Worm (Caenorhabditis elegans): ENCODE results near the gene efr-3.
A peak's percentile ranks its signal among the peaks of the same experiment; 100 is the strongest.

The efr-3 gene

DNA sequence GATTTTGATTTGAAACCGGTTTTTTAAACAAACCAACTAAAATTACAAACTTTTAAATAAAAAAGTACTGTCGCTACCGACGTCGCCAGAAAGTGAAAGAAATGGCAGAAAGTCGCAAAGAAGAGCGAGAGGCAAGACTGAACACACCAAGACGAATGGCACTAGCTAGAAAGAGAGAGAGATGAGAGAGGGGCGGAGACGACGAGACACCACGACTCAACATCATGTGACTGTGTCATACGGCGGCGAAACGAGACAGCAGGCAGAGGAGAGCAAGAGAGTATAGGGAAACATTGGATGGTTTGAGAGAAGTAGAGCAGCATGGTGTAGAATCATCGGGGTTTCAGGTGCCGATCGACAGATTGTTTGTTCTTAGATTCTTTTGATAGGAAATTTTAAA is 27.4 kb upstream of the efr-3 start (continued):
- TF ChIP-seq rpc-1 (optimal IDR thresholded peaks at IDR 0.05) (no peak), rpc-1 (tag; optimal IDR thresholded peaks at IDR 0.05) (no peak), mxl-1 (tag; optimal IDR thresholded peaks at IDR 0.05) (no peak), F22D6.2 (tag; optimal IDR thresholded peaks at IDR 0.05) (peak; percentile 52), sdz-38 (tag; optimal IDR thresholded peaks at IDR 0.05) (no peak), F23B12.7 (tag; optimal IDR thresholded peaks at IDR 0.05; ENCODE audit: insufficient read depth) (peak; percentile 42), athp-1 (tag; optimal IDR thresholded peaks at IDR 0.05) (no peak), Y53G8AR.9 (GFP tag; conservative IDR thresholded peaks at IDR 0.05) (peak; percentile 78), ztf-28 (GFP tag; IDR thresholded peaks at IDR 0.05) (no peak), rec-8 (tag; optimal IDR thresholded peaks at IDR 0.05) (no peak), aptf-3 (GFP tag; IDR thresholded peaks at IDR 0.05) (no peak), xnd-1 (tag; optimal IDR thresholded peaks at IDR 0.05) (no peak), F57A8.1 (GFP tag; optimal IDR thresholded peaks at IDR 0.05) (no peak), nfyb-1 (GFP tag; IDR thresholded peaks at IDR 0.05) (peak; percentile 57; the same call in 1 of the 2 replicates), die-1 (tag; optimal IDR thresholded peaks at IDR 0.05) (peak; percentile 35), F39B2.1 (GFP tag; IDR thresholded peaks at IDR 0.05) (no peak), dox-1 (GFP tag; IDR thresholded peaks at IDR 0.05) (peak; percentile 54; the same call in 1 of the 2 replicates), ceh-58 (GFP tag; IDR thresholded peaks at IDR 0.05) (no peak), B0261.1 (tag; optimal IDR thresholded peaks at IDR 0.05) (no peak), ama-1 (optimal IDR thresholded peaks at IDR 0.05) (peak; percentile 96), ama-1 (GFP tag; optimal IDR thresholded peaks at IDR 0.05) (no peak), gei-17 (GFP tag; optimal IDR thresholded peaks at IDR 0.05) (peak; percentile 56), B0336.3 (GFP tag; IDR thresholded peaks at IDR 0.05) (no peak), nhr-90 (tag; optimal IDR thresholded peaks at IDR 0.05) (no peak), nhr-27 (tag; optimal IDR thresholded peaks at IDR 0.05) (no peak), egl-18 (GFP tag; IDR thresholded peaks at IDR 0.05) (peak; percentile 42; the same call in 1 of the 2 replicates), hsf-1 (GFP tag; IDR thresholded peaks at IDR 0.05) (0 out of 2 replicates have a peak, but pooled peaks have one; percentile 53), snpc-4 (GFP tag; optimal IDR thresholded peaks at IDR 0.05) (no peak), snpc-4 (tag; optimal IDR thresholded peaks at IDR 0.05) (peak in 3 of 4 experiments; percentile 4 to 56 (median 53)), hrde-1 (tag; optimal IDR thresholded peaks at IDR 0.05; ENCODE audit: borderline replicate concordance) (no peak), ekl-4 (GFP tag; IDR thresholded peaks at IDR 0.05) (peak; percentile 90), T07F8.4 (tag; optimal IDR thresholded peaks at IDR 0.05) (no peak), cebp-1 (GFP tag; IDR thresholded peaks at IDR 0.05) (peak; percentile 65), cebp-1 (tag; optimal IDR thresholded peaks at IDR 0.05) (peak; percentile 87), ZK185.1 (tag; optimal IDR thresholded peaks at IDR 0.05; ENCODE audit: poor library complexity, severe bottlenecking) (peak; percentile 83), nhr-80 (tag; optimal IDR thresholded peaks at IDR 0.05) (peak; percentile 80), F33H1.4 (GFP tag; IDR thresholded peaks at IDR 0.05) (no peak), attf-5 (GFP tag; optimal IDR thresholded peaks at IDR 0.05) (peak; percentile 82), K12H6.12 (tag; optimal IDR thresholded peaks at IDR 0.05) (peak; percentile 75), snpc-3.4 (tag; optimal IDR thresholded peaks at IDR 0.05) (no peak), Y56A3A.18 (GFP tag; IDR thresholded peaks at IDR 0.05) (no peak), ztf-18 (tag; optimal IDR thresholded peaks at IDR 0.05) (peak; percentile 63), aptf-2 (GFP tag; conservative IDR thresholded peaks at IDR 0.05) (no peak), D2030.7 (GFP tag; IDR thresholded peaks at IDR 0.05) (no peak), madf-3 (GFP tag; IDR thresholded peaks at IDR 0.05) (0 out of 2 replicates have a peak, but pooled peaks have one; percentile 67), zfh-2 (GFP tag; conservative IDR thresholded peaks at IDR 0.05) (peak; percentile 82), F10E7.11 (tag; optimal IDR thresholded peaks at IDR 0.05) (no peak), attf-3 (GFP tag; conservative IDR thresholded peaks at IDR 0.05) (no peak), somi-1 (GFP tag; optimal IDR thresholded peaks at IDR 0.05) (peak; percentile 64), lin-26 (GFP tag; IDR thresholded peaks at IDR 0.05) (peak; percentile 72; the same call in 1 of the 2 replicates)
